Worm (Caenorhabditis elegans): Measurements from ENCODE around the gene M18.3.

DNA sequence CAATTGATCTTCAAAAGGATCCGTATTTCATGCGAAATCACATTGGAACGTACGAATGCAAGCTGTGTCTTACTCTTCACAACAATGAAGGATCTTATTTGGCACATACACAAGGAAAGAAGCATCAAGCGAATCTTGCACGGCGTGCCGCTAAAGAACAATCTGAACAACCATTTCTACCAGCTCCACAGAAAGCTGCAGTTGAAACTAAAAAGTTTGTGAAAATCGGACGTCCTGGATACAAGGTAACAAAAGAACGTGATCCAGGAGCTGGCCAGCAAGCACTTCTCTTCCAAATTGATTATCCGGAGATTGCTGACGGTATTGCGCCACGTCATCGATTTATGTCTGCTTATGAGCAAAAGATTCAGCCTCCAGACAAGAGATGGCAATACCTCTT, 21.1 kb upstream of the M18.3 start:
- TF ChIP-seq elt-2 (tag; optimal IDR thresholded peaks at IDR 0.05): no peak
- no peak for TF ChIP-seq nfya-1 (tag; optimal IDR thresholded peaks at IDR 0.05)
- no peak for TF ChIP-seq gmeb-2 (tag; optimal IDR thresholded peaks at IDR 0.05)
- no peak for TF ChIP-seq ceh-48 (tag; optimal IDR thresholded peaks at IDR 0.05)
- TF ChIP-seq nhr-232 (tag; optimal IDR thresholded peaks at IDR 0.05): no peak
